Fruit fly (Drosophila melanogaster) Kc167 (cell line): Measurements from ENCODE around the gene CG15824.

ENCODE experiments used
- insv ChIP-seq: fragments of >200 bp; optimal IDR thresholded peaks from 3 replicates; lab custom pipeline; 2018; ENCODE audit warnings: missing external identifiers
- psq ChIP-seq: fragments of >200 bp; optimal IDR thresholded peaks from 2 replicates; lab custom pipeline; 2017; ENCODE audit warnings: missing external identifiers
- ttk ChIP-seq: sonication (Bioruptor generic); optimal IDR thresholded peaks from 2 replicates; lab custom pipeline; 2017; ENCODE audit warnings: missing external identifiers

DNA sequence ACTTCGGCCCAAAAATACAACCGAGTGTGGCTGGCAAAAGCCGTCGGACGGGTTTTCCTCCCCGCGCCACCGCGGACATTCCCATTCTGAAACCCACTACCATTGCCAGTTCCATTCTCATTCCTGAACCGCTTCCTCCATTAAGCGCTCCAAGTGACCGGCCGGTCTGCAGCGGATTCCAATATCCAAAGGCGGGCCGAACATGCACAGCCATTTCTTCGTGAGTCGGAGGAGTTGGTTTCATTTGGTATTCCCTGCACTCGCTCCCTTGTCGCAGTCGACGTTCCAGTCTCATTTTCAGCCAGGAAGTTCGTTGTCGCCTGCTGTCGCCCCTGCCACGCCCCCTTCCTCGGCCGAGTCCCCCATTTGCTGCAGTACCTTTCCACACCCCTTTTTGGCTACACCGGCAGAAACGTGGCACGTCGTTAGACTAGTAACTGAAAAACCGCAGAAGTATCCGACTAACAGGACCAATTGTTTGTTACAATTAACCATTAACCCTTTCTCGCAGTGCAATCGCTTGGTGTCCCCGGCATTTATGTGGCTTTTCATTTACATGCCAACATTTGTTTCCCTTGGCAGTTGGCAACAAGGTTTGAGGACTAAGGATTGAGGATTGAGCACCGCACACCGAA is 36.8 kb downstream of the CG15824 start:
- TF ChIP-seq ttk (lab: Kevin White, UChicago) (no peak), psq (no peak), insv (no peak)
